Worm (Caenorhabditis elegans) whole organism, L3 larva: ENCODE measurements around the gene Y32B12B.4.
A peak's percentile ranks its signal among the peaks of the same experiment; 100 is the strongest.
"Not testable (repeated sequence)": the region's sequence is repeated elsewhere in the genome, so short reads cannot be mapped to it uniquely, and the experiment has no call there.

Experiments
- R02D3.7 ChIP-seq: fragments of 150-350 bp; optimal IDR thresholded peaks from 2 replicates; lab custom pipeline; 2014; ENCODE audit warnings: missing biosample characterization, missing genetic modification characterization
- ZK546.5 ChIP-seq: sonication (generic microtip); optimal IDR thresholded peaks from 2 replicates; lab custom pipeline; 2017; ENCODE audit warnings: missing biosample characterization, missing genetic modification characterization
- aly-2 ChIP-seq: fragments of 150-350 bp; optimal IDR thresholded peaks from 2 replicates; lab custom pipeline; 2014; ENCODE audit warnings: missing biosample characterization, missing genetic modification characterization
- ama-1 ChIP-seq: fragments of 150-350 bp; optimal IDR thresholded peaks from 2 replicates; lab custom pipeline; 2018
- ceh-16 ChIP-seq: sonication (generic microtip); optimal IDR thresholded peaks from 2 replicates; lab custom pipeline; 2017; ENCODE audit warnings: missing biosample characterization, missing genetic modification characterization
- ceh-82 ChIP-seq: fragments of 150-350 bp; optimal IDR thresholded peaks from 2 replicates; lab custom pipeline; 2014; ENCODE audit warnings: missing biosample characterization, missing genetic modification characterization
- ceh-9 ChIP-seq: sonication (generic microtip); optimal IDR thresholded peaks from 2 replicates; lab custom pipeline; 2018; ENCODE audit warnings: missing biosample characterization, missing genetic modification characterization
- egl-5 ChIP-seq: fragments of 150-350 bp; optimal IDR thresholded peaks from 2 replicates; lab custom pipeline; 2017; ENCODE audit warnings: missing biosample characterization, missing genetic modification reagents, missing genetic modification characterization, inconsistent platforms
- elt-1 ChIP-seq: fragments of 150-350 bp; optimal IDR thresholded peaks from 2 replicates; lab custom pipeline; 2014; ENCODE audit warnings: missing biosample characterization, missing genetic modification characterization
- fkh-10 ChIP-seq: sonication (generic microtip); optimal IDR thresholded peaks from 2 replicates; lab custom pipeline; 2017; ENCODE audit warnings: missing biosample characterization, missing genetic modification reagents, missing genetic modification characterization
- fos-1 ChIP-seq: fragments of 150-350 bp; optimal IDR thresholded peaks from 2 replicates; lab custom pipeline; 2014; ENCODE audit warnings: missing biosample characterization, missing genetic modification characterization
- hmg-11 ChIP-seq: sonication (generic microtip); optimal IDR thresholded peaks from 2 replicates; lab custom pipeline; 2016; ENCODE audit warnings: missing genetic modification characterization, missing compliant biosample characterization
- jun-1 ChIP-seq: fragments of 150-350 bp; optimal IDR thresholded peaks from 2 replicates; lab custom pipeline; 2014; ENCODE audit warnings: missing biosample characterization, missing genetic modification reagents, missing genetic modification characterization
- lin-39 ChIP-seq: fragments of 150-350 bp; optimal IDR thresholded peaks from 2 replicates; lab custom pipeline; 2018; ENCODE audit warnings: missing biosample characterization, missing genetic modification reagents, missing genetic modification characterization
- lsy-12 ChIP-seq: sonication (generic microtip); optimal IDR thresholded peaks from 2 replicates; lab custom pipeline; 2016; ENCODE audit warnings: mild to moderate bottlenecking, missing genetic modification characterization, missing compliant biosample characterization
- nhr-11 ChIP-seq: fragments of 150-350 bp; optimal IDR thresholded peaks from 2 replicates; lab custom pipeline; 2014; ENCODE audit warnings: missing biosample characterization, missing genetic modification characterization
- nhr-23 ChIP-seq: fragments of 150-350 bp; optimal IDR thresholded peaks from 2 replicates; lab custom pipeline; 2014; ENCODE audit warnings: missing biosample characterization, missing genetic modification reagents, missing genetic modification characterization
- nhr-28 ChIP-seq: fragments of 150-350 bp; optimal IDR thresholded peaks from 2 replicates; lab custom pipeline; 2014; ENCODE audit warnings: missing biosample characterization, missing genetic modification characterization
- nhr-43 ChIP-seq: sonication (generic microtip); optimal IDR thresholded peaks from 2 replicates; lab custom pipeline; 2016; ENCODE audit warnings: mild to moderate bottlenecking, missing genetic modification characterization, missing compliant biosample characterization; ENCODE audit not compliant: poor library complexity, severe bottlenecking
- nhr-67 ChIP-seq: fragments of 150-350 bp; optimal IDR thresholded peaks from 2 replicates; lab custom pipeline; 2014; ENCODE audit warnings: missing biosample characterization, missing genetic modification characterization
- nhr-76 ChIP-seq: fragments of 150-350 bp; sonication (generic microtip); optimal IDR thresholded peaks from 5 replicates; lab custom pipeline; 2014; ENCODE audit warnings: missing biosample characterization, missing genetic modification characterization
- nhr-77 ChIP-seq: fragments of 150-350 bp; optimal IDR thresholded peaks from 2 replicates; lab custom pipeline; 2014; ENCODE audit warnings: missing biosample characterization, missing genetic modification characterization
- pha-4 ChIP-seq: fragments of 150-350 bp; optimal IDR thresholded peaks from 2 replicates; lab custom pipeline; 2014; ENCODE audit warnings: missing biosample characterization, missing genetic modification reagents, missing genetic modification characterization
- pqm-1 ChIP-seq: fragments of 150-350 bp; optimal IDR thresholded peaks from 2 replicates; lab custom pipeline; 2017; ENCODE audit warnings: missing biosample characterization, missing genetic modification characterization, inconsistent platforms
- sea-2 ChIP-seq: fragments of 150-350 bp; sonication (generic microtip); optimal IDR thresholded peaks from 4 replicates; lab custom pipeline; 2014; ENCODE audit warnings: missing biosample characterization, missing genetic modification reagents, missing genetic modification characterization
- skn-1 ChIP-seq: fragments of 150-350 bp; optimal IDR thresholded peaks from 2 replicates; lab custom pipeline; 2014; ENCODE audit warnings: missing biosample characterization, missing genetic modification characterization
- snpc-4 ChIP-seq: fragments of 150-350 bp; optimal IDR thresholded peaks from 2 replicates; lab custom pipeline; 2014; ENCODE audit warnings: missing biosample characterization, missing genetic modification characterization
- tbx-2 ChIP-seq: sonication (generic microtip); optimal IDR thresholded peaks from 2 replicates; lab custom pipeline; 2016; ENCODE audit warnings: mild to moderate bottlenecking, missing genetic modification characterization, missing compliant biosample characterization
- unc-62 ChIP-seq: fragments of 150-350 bp; sonication (generic microtip); optimal IDR thresholded peaks from 4 replicates; lab custom pipeline; 2014; ENCODE audit warnings: missing biosample characterization, missing genetic modification reagents, missing genetic modification characterization
- zag-1 ChIP-seq: fragments of 150-350 bp; optimal IDR thresholded peaks from 2 replicates; lab custom pipeline; 2014; ENCODE audit warnings: missing biosample characterization, missing genetic modification characterization
- ztf-4 ChIP-seq: fragments of 150-350 bp; optimal IDR thresholded peaks from 2 replicates; lab custom pipeline; 2014; ENCODE audit warnings: missing biosample characterization, missing genetic modification characterization

Y32B12B.4 gene

ce11 chrV:16552929-16553328 lies at the start of gene Y32B12B.4:
TSS of gene Y32B12B.4 (plus strand) at chrV:16553327.
- no peak for TF ChIP-seq zag-1 (tag; lab: Kevin White, UChicago)
- no peak for TF ChIP-seq sea-2
- no peak for TF ChIP-seq hmg-11 (tag; lab: Kevin White, UChicago)
- TF ChIP-seq aly-2 (tag; lab: Kevin White, UChicago): no peak
- no peak for TF ChIP-seq elt-1 (tag; lab: Kevin White, UChicago)
- no peak for TF ChIP-seq snpc-4 (tag; lab: Kevin White, UChicago)
- TF ChIP-seq nhr-23 (tag; lab: Kevin White, UChicago): no peak
- no peak for TF ChIP-seq ceh-82
- no peak for TF ChIP-seq nhr-43 (tag; lab: Kevin White, UChicago)
- no peak for TF ChIP-seq unc-62
- no peak for TF ChIP-seq skn-1 (tag; lab: Kevin White, UChicago)
- TF ChIP-seq jun-1 (tag; lab: Kevin White, UChicago): no peak
- no peak for TF ChIP-seq lin-39 (tag; lab: Kevin White, UChicago)
- no peak for TF ChIP-seq nhr-67 (tag; lab: Kevin White, UChicago)
- TF ChIP-seq ZK546.5 (tag; lab: Kevin White, UChicago): no peak
- no peak for TF ChIP-seq ztf-4 (tag; lab: Kevin White, UChicago)
- TF ChIP-seq nhr-77 (tag; lab: Kevin White, UChicago): no peak
- TF ChIP-seq fos-1: no peak
- TF ChIP-seq nhr-28 (tag; lab: Kevin White, UChicago): no peak
- no peak for TF ChIP-seq lsy-12 (tag; lab: Kevin White, UChicago)
- TF ChIP-seq, all 47 proteins: peak for 0

ce11 chrV:16505828-16506227 lies 47.3 kb upstream of the Y32B12B.4 start, which contains the start of gene nhr-54:
TSS of gene nhr-54 (minus strand) at chrV:16505928.
- no peak for TF ChIP-seq pha-4 (tag; lab: Kevin White, UChicago)
- no peak for TF ChIP-seq nhr-77 (tag; lab: Kevin White, UChicago)
- TF ChIP-seq nhr-67 (tag; lab: Kevin White, UChicago): no peak
- TF ChIP-seq R02D3.7 (tag; lab: Kevin White, UChicago): no peak

ce11 chrV:16506650-16507049 lies 46.5 kb upstream of the Y32B12B.4 start:
- peak; percentile 49 for TF ChIP-seq pha-4 (tag; lab: Kevin White, UChicago)
- TF ChIP-seq fkh-10 (GFP tag; lab: Kevin White, UChicago): no peak
- TF ChIP-seq, all 47 proteins: peak for 1

- TF ChIP-seq ztf-4 (tag; lab: Kevin White, UChicago) (no peak), hmg-11 (tag; lab: Kevin White, UChicago) (no peak), nhr-11 (tag; lab: Kevin White, UChicago) (no peak)
These were observed 44.5 kb upstream of the Y32B12B.4 start, which contains the start of gene srr-3 for ce11 chrV:16508667-16509066. TSS of gene srr-3 (minus strand) at chrV:16508767.

ce11 chrV:16515140-16515539 lies 38.0 kb upstream of the Y32B12B.4 start, which contains the start of gene F36D3.5:
TSS of gene F36D3.5 (minus strand) at chrV:16515240.
- TF ChIP-seq nhr-76, pha-4, pqm-1 (tag; lab: Kevin White, UChicago): not testable (repeated sequence)

- TF ChIP-seq egl-5 (tag; lab: Kevin White, UChicago): no peak
These were observed 35.5 kb upstream of the Y32B12B.4 start, which contains the start of gene F36D3.4 for ce11 chrV:16517619-16518018. TSS of gene F36D3.4 (minus strand) at chrV:16517719.

- TF ChIP-seq tbx-2 (no peak), R02D3.7 (tag; lab: Kevin White, UChicago) (no peak), ceh-9 (tag; lab: Kevin White, UChicago) (no peak), nhr-77 (tag; lab: Kevin White, UChicago) (no peak), pha-4 (tag; lab: Kevin White, UChicago) (no peak), ama-1 (lab: Kevin White, UChicago) (no peak), ceh-16 (tag; lab: Kevin White, UChicago) (no peak)
These were observed 30.9 kb upstream of the Y32B12B.4 start, which contains the start of gene srw-34 for ce11 chrV:16522242-16522641. TSS of gene srw-34 (minus strand) at chrV:16522342.
